Worm (Caenorhabditis elegans) whole organism, L3 larva: ENCODE results near the gene nhr-181.

Experiments
- ama-1 ChIP-seq: fragments of 150-350 bp; optimal IDR thresholded peaks from 2 replicates; lab custom pipeline; 2018
- elt-3 ChIP-seq, 3 experiments: fragments of 150-350 bp in 1 of 3; sonication (generic microtip) in 2 of 3; optimal IDR thresholded peaks; 2 replicates in 2 of 3; 4 replicates in 1 of 3; lab custom pipeline; 2014 to 2017; ENCODE audit warnings: missing biosample characterization in 3 of 3, missing genetic modification characterization in 3 of 3
- lin-39 ChIP-seq: fragments of 150-350 bp; optimal IDR thresholded peaks from 2 replicates; lab custom pipeline; 2018; ENCODE audit warnings: missing biosample characterization, missing genetic modification reagents, missing genetic modification characterization
- nfya-1 ChIP-seq: sonication (generic microtip); optimal IDR thresholded peaks from 2 replicates; lab custom pipeline; 2017; ENCODE audit warnings: missing genetic modification characterization, mild to moderate bottlenecking, missing compliant biosample characterization, antibody characterized with exemption, moderate library complexity; ENCODE audit not compliant: insufficient read depth
- nhr-11 ChIP-seq: fragments of 150-350 bp; optimal IDR thresholded peaks from 2 replicates; lab custom pipeline; 2014; ENCODE audit warnings: missing biosample characterization, missing genetic modification characterization
- pha-4 ChIP-seq: fragments of 150-350 bp; optimal IDR thresholded peaks from 2 replicates; lab custom pipeline; 2014; ENCODE audit warnings: missing biosample characterization, missing genetic modification reagents, missing genetic modification characterization

DNA sequence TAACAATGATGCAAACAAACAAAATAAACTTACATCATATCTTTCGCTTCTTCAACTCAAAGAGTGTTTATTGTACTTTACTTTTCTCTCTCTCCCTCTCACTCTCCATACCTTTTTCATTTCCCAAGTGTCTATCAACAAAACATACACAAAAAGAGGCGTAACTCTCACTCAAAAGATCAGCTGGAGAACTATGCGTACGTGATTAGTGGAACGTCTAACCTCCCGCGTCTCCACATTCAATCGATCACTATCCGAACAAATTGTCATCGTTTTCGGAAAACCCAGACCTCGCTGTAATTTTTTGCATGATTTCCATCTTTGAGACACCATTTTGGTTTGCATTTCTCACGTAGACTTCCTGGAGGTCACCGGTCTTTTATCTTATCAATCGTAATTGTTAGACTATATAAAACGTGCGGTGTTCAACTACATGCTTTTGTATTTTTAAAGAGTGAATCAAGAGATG lies 36.7 kb downstream of the nhr-181 start, which contains the start of gene nhr-57:
- TF ChIP-seq elt-3 (tag; optimal IDR thresholded peaks at IDR 0.05; lab: Kevin White, UChicago) (peak in 1 of 3 experiments; percentile 42), nhr-11 (tag; lab: Kevin White, UChicago) (no peak), ama-1 (peak; percentile 26), nfya-1 (tag; lab: Kevin White, UChicago) (no peak), pha-4 (tag; lab: Kevin White, UChicago) (peak; percentile 98), lin-39 (tag; lab: Kevin White, UChicago) (peak; percentile 53)
